Worm (Caenorhabditis elegans) whole organism, L3 larva: Measurements from ENCODE around the gene yju-2.

Experiments used
- R02D3.7 ChIP-seq: fragments of 150-350 bp; optimal IDR thresholded peaks from 2 replicates; lab custom pipeline; 2014; ENCODE audit warnings: missing biosample characterization, missing genetic modification characterization
- ZK546.5 ChIP-seq: sonication (generic microtip); optimal IDR thresholded peaks from 2 replicates; lab custom pipeline; 2017; ENCODE audit warnings: missing biosample characterization, missing genetic modification characterization
- aly-2 ChIP-seq: fragments of 150-350 bp; optimal IDR thresholded peaks from 2 replicates; lab custom pipeline; 2014; ENCODE audit warnings: missing biosample characterization, missing genetic modification characterization
- ama-1 ChIP-seq: fragments of 150-350 bp; optimal IDR thresholded peaks from 2 replicates; lab custom pipeline; 2018
- ceh-16 ChIP-seq: sonication (generic microtip); optimal IDR thresholded peaks from 2 replicates; lab custom pipeline; 2017; ENCODE audit warnings: missing biosample characterization, missing genetic modification characterization
- ceh-28 ChIP-seq: fragments of 150-350 bp; optimal IDR thresholded peaks from 2 replicates; lab custom pipeline; 2014; ENCODE audit warnings: missing biosample characterization, missing genetic modification reagents, missing genetic modification characterization
- ceh-82 ChIP-seq: fragments of 150-350 bp; optimal IDR thresholded peaks from 2 replicates; lab custom pipeline; 2014; ENCODE audit warnings: missing biosample characterization, missing genetic modification characterization
- ceh-9 ChIP-seq: sonication (generic microtip); optimal IDR thresholded peaks from 2 replicates; lab custom pipeline; 2018; ENCODE audit warnings: missing biosample characterization, missing genetic modification characterization
- daf-12 ChIP-seq: fragments of 150-350 bp; optimal IDR thresholded peaks from 2 replicates; lab custom pipeline; 2014; ENCODE audit warnings: missing biosample characterization, missing genetic modification reagents, missing genetic modification characterization
- egl-27 ChIP-seq: sonication (generic microtip); optimal IDR thresholded peaks from 4 replicates; lab custom pipeline; 2017; ENCODE audit warnings: missing biosample characterization, missing genetic modification reagents, missing genetic modification characterization
- egl-5 ChIP-seq: fragments of 150-350 bp; optimal IDR thresholded peaks from 2 replicates; lab custom pipeline; 2017; ENCODE audit warnings: missing biosample characterization, missing genetic modification reagents, missing genetic modification characterization, inconsistent platforms
- elt-1 ChIP-seq: fragments of 150-350 bp; optimal IDR thresholded peaks from 2 replicates; lab custom pipeline; 2014; ENCODE audit warnings: missing biosample characterization, missing genetic modification characterization
- elt-2 ChIP-seq: sonication (generic microtip); optimal IDR thresholded peaks from 2 replicates; lab custom pipeline; 2016; ENCODE audit warnings: missing genetic modification reagents, mild to moderate bottlenecking, missing genetic modification characterization, missing compliant biosample characterization
- elt-3 ChIP-seq, 3 experiments: fragments of 150-350 bp in 1 of 3; sonication (generic microtip) in 2 of 3; optimal IDR thresholded peaks; 2 replicates in 2 of 3; 4 replicates in 1 of 3; lab custom pipeline; 2014 to 2017; ENCODE audit warnings: missing biosample characterization in 3 of 3, missing genetic modification characterization in 3 of 3
- eor-1 ChIP-seq, 2 experiments: fragments of 150-350 bp; optimal IDR thresholded peaks; 2 replicates each; lab custom pipeline; 2014 to 2018; ENCODE audit warnings: missing biosample characterization in 2 of 2, missing genetic modification characterization in 2 of 2
- fkh-10 ChIP-seq: sonication (generic microtip); optimal IDR thresholded peaks from 2 replicates; lab custom pipeline; 2017; ENCODE audit warnings: missing biosample characterization, missing genetic modification reagents, missing genetic modification characterization
- fkh-2 ChIP-seq: fragments of 150-350 bp; optimal IDR thresholded peaks from 2 replicates; lab custom pipeline; 2014; ENCODE audit warnings: missing biosample characterization, missing genetic modification reagents, missing genetic modification characterization
- fos-1 ChIP-seq: fragments of 150-350 bp; optimal IDR thresholded peaks from 2 replicates; lab custom pipeline; 2014; ENCODE audit warnings: missing biosample characterization, missing genetic modification characterization
- hmg-11 ChIP-seq: sonication (generic microtip); optimal IDR thresholded peaks from 2 replicates; lab custom pipeline; 2016; ENCODE audit warnings: missing genetic modification characterization, missing compliant biosample characterization
- jun-1 ChIP-seq: fragments of 150-350 bp; optimal IDR thresholded peaks from 2 replicates; lab custom pipeline; 2014; ENCODE audit warnings: missing biosample characterization, missing genetic modification reagents, missing genetic modification characterization
- lin-15B ChIP-seq: fragments of 150-350 bp; optimal IDR thresholded peaks from 2 replicates; lab custom pipeline; 2014; ENCODE audit warnings: missing biosample characterization, missing genetic modification characterization
- lin-39 ChIP-seq: fragments of 150-350 bp; optimal IDR thresholded peaks from 2 replicates; lab custom pipeline; 2018; ENCODE audit warnings: missing biosample characterization, missing genetic modification reagents, missing genetic modification characterization
- lsy-12 ChIP-seq: sonication (generic microtip); optimal IDR thresholded peaks from 2 replicates; lab custom pipeline; 2016; ENCODE audit warnings: mild to moderate bottlenecking, missing genetic modification characterization, missing compliant biosample characterization
- mdl-1 ChIP-seq: fragments of 150-350 bp; optimal IDR thresholded peaks from 2 replicates; lab custom pipeline; 2014; ENCODE audit warnings: missing biosample characterization, missing genetic modification characterization
- mml-1 ChIP-seq: fragments of 150-350 bp; sonication (generic microtip); optimal IDR thresholded peaks from 3 replicates; lab custom pipeline; 2014; ENCODE audit warnings: missing biosample characterization, missing genetic modification characterization
- nfya-1 ChIP-seq: sonication (generic microtip); optimal IDR thresholded peaks from 2 replicates; lab custom pipeline; 2017; ENCODE audit warnings: missing genetic modification characterization, mild to moderate bottlenecking, missing compliant biosample characterization, antibody characterized with exemption, moderate library complexity; ENCODE audit not compliant: insufficient read depth
- nhr-11 ChIP-seq: fragments of 150-350 bp; optimal IDR thresholded peaks from 2 replicates; lab custom pipeline; 2014; ENCODE audit warnings: missing biosample characterization, missing genetic modification characterization
- nhr-12 ChIP-seq: fragments of 150-350 bp; optimal IDR thresholded peaks from 2 replicates; lab custom pipeline; 2014; ENCODE audit warnings: missing biosample characterization, missing genetic modification characterization
- nhr-23 ChIP-seq: fragments of 150-350 bp; optimal IDR thresholded peaks from 2 replicates; lab custom pipeline; 2014; ENCODE audit warnings: missing biosample characterization, missing genetic modification reagents, missing genetic modification characterization
- nhr-237 ChIP-seq: fragments of 150-350 bp; optimal IDR thresholded peaks from 2 replicates; lab custom pipeline; 2014; ENCODE audit warnings: missing biosample characterization, missing genetic modification characterization
- nhr-25 ChIP-seq: sonication (generic microtip); optimal IDR thresholded peaks from 2 replicates; lab custom pipeline; 2017; ENCODE audit warnings: missing biosample characterization, missing genetic modification characterization
- nhr-28 ChIP-seq: fragments of 150-350 bp; optimal IDR thresholded peaks from 2 replicates; lab custom pipeline; 2014; ENCODE audit warnings: missing biosample characterization, missing genetic modification characterization
- nhr-43 ChIP-seq: sonication (generic microtip); optimal IDR thresholded peaks from 2 replicates; lab custom pipeline; 2016; ENCODE audit warnings: mild to moderate bottlenecking, missing genetic modification characterization, missing compliant biosample characterization; ENCODE audit not compliant: poor library complexity, severe bottlenecking
- nhr-67 ChIP-seq: fragments of 150-350 bp; optimal IDR thresholded peaks from 2 replicates; lab custom pipeline; 2014; ENCODE audit warnings: missing biosample characterization, missing genetic modification characterization
- nhr-76 ChIP-seq: fragments of 150-350 bp; sonication (generic microtip); optimal IDR thresholded peaks from 5 replicates; lab custom pipeline; 2014; ENCODE audit warnings: missing biosample characterization, missing genetic modification characterization
- nhr-77 ChIP-seq: fragments of 150-350 bp; optimal IDR thresholded peaks from 2 replicates; lab custom pipeline; 2014; ENCODE audit warnings: missing biosample characterization, missing genetic modification characterization
- pha-4 ChIP-seq: fragments of 150-350 bp; optimal IDR thresholded peaks from 2 replicates; lab custom pipeline; 2014; ENCODE audit warnings: missing biosample characterization, missing genetic modification reagents, missing genetic modification characterization
- pqm-1 ChIP-seq: fragments of 150-350 bp; optimal IDR thresholded peaks from 2 replicates; lab custom pipeline; 2017; ENCODE audit warnings: missing biosample characterization, missing genetic modification characterization, inconsistent platforms
- sea-2 ChIP-seq: fragments of 150-350 bp; sonication (generic microtip); optimal IDR thresholded peaks from 4 replicates; lab custom pipeline; 2014; ENCODE audit warnings: missing biosample characterization, missing genetic modification reagents, missing genetic modification characterization
- skn-1 ChIP-seq: fragments of 150-350 bp; optimal IDR thresholded peaks from 2 replicates; lab custom pipeline; 2014; ENCODE audit warnings: missing biosample characterization, missing genetic modification characterization
- snpc-4 ChIP-seq: fragments of 150-350 bp; optimal IDR thresholded peaks from 2 replicates; lab custom pipeline; 2014; ENCODE audit warnings: missing biosample characterization, missing genetic modification characterization
- tbx-2 ChIP-seq: sonication (generic microtip); optimal IDR thresholded peaks from 2 replicates; lab custom pipeline; 2016; ENCODE audit warnings: mild to moderate bottlenecking, missing genetic modification characterization, missing compliant biosample characterization
- unc-39 ChIP-seq: sonication (generic microtip); optimal IDR thresholded peaks from 4 replicates; lab custom pipeline; 2017; ENCODE audit warnings: missing biosample characterization, missing genetic modification characterization
- unc-62 ChIP-seq: fragments of 150-350 bp; sonication (generic microtip); optimal IDR thresholded peaks from 4 replicates; lab custom pipeline; 2014; ENCODE audit warnings: missing biosample characterization, missing genetic modification reagents, missing genetic modification characterization
- zag-1 ChIP-seq: fragments of 150-350 bp; optimal IDR thresholded peaks from 2 replicates; lab custom pipeline; 2014; ENCODE audit warnings: missing biosample characterization, missing genetic modification characterization
- ztf-11 ChIP-seq: fragments of 150-350 bp; optimal IDR thresholded peaks from 2 replicates; lab custom pipeline; 2014; ENCODE audit warnings: missing biosample characterization, missing genetic modification characterization
- ztf-4 ChIP-seq: fragments of 150-350 bp; optimal IDR thresholded peaks from 2 replicates; lab custom pipeline; 2014; ENCODE audit warnings: missing biosample characterization, missing genetic modification characterization

The yju-2 gene

ce11 chrIII:7153747-7154238 is 30.3 kb upstream of the yju-2 start, which contains the start of gene ogt-1 (continued):
- TF ChIP-seq hmg-11 (tag; lab: Kevin White, UChicago) (peak; percentile 86), ztf-4 (tag; lab: Kevin White, UChicago) (peak; percentile 52), elt-1 (peak; percentile 64), ztf-11 (no peak), zag-1 (no peak), nfya-1 (tag; lab: Kevin White, UChicago) (peak; percentile 94), ceh-28 (tag; lab: Kevin White, UChicago) (peak; percentile 87), nhr-11 (tag; lab: Kevin White, UChicago) (peak; percentile 6), fkh-2 (no peak), nhr-76 (tag; lab: Kevin White, UChicago) (no peak), sea-2 (GFP tag; lab: Kevin White, UChicago) (no peak), aly-2 (tag; lab: Kevin White, UChicago) (no peak), nhr-77 (peak; percentile 43), nhr-23 (peak; percentile 93), nhr-43 (tag; lab: Kevin White, UChicago) (peak; percentile 84), pha-4 (peak; percentile 94), unc-62 (GFP tag; lab: Kevin White, UChicago) (peak; percentile 32)

- no peak for TF ChIP-seq fos-1 (tag; lab: Kevin White, UChicago)
- peak; percentile 30 for TF ChIP-seq elt-2 (tag; lab: Kevin White, UChicago)
- peak; percentile 16 for TF ChIP-seq jun-1 (tag; lab: Kevin White, UChicago)
Measured at ce11 chrIII:7154526-7154925, 29.6 kb upstream of the yju-2 start.

ce11 chrIII:7155631-7156030 is 28.5 kb upstream of the yju-2 start:
- no peak for TF ChIP-seq elt-3 (tag; optimal IDR thresholded peaks at IDR 0.05; lab: Kevin White, UChicago)
- TF ChIP-seq nhr-77, result peak; percentile 69
- peak; percentile 52 for TF ChIP-seq ceh-82 (tag; lab: Kevin White, UChicago)
- TF ChIP-seq nhr-76 (tag; lab: Kevin White, UChicago), result no peak
- TF ChIP-seq pha-4, result peak; percentile 92
- no peak for TF ChIP-seq nhr-12 (tag; lab: Kevin White, UChicago)
- TF ChIP-seq ceh-28 (tag; lab: Kevin White, UChicago), result peak; percentile 89
- TF ChIP-seq unc-62 (GFP tag; lab: Kevin White, UChicago), result peak; percentile 69
- TF ChIP-seq ama-1, result peak; percentile 79
- TF ChIP-seq hmg-11 (tag; lab: Kevin White, UChicago), result peak; percentile 92
- TF ChIP-seq nhr-43 (tag; lab: Kevin White, UChicago), result peak; percentile 80
- TF ChIP-seq tbx-2, result peak; percentile 79
- peak; percentile 97 for TF ChIP-seq egl-27
- TF ChIP-seq R02D3.7, result peak; percentile 75
- TF ChIP-seq lin-15B (tag; lab: Kevin White, UChicago), result peak; percentile 74
- TF ChIP-seq snpc-4 (tag; lab: Kevin White, UChicago), result peak; percentile 88
- TF ChIP-seq fkh-10 (GFP tag; lab: Kevin White, UChicago), result peak; percentile 98
- peak; percentile 87 for TF ChIP-seq lsy-12
- TF ChIP-seq pqm-1 (tag; lab: Kevin White, UChicago), result peak; percentile 47
- TF ChIP-seq aly-2 (tag; lab: Kevin White, UChicago), result no peak
- no peak for TF ChIP-seq ceh-16 (tag; lab: Kevin White, UChicago)
- no peak for TF ChIP-seq unc-39 (tag; lab: Kevin White, UChicago)
- TF ChIP-seq nhr-25 (tag; lab: Kevin White, UChicago), result peak; percentile 87
- TF ChIP-seq daf-12 (tag; lab: Kevin White, UChicago), result no peak
- TF ChIP-seq ztf-4 (tag; lab: Kevin White, UChicago), result no peak
- peak; percentile 34 for TF ChIP-seq fos-1 (tag; lab: Kevin White, UChicago)
- TF ChIP-seq ZK546.5 (tag; lab: Kevin White, UChicago), result peak; percentile 17
- peak; percentile 78 for TF ChIP-seq skn-1
- TF ChIP-seq nhr-67 (tag; lab: Kevin White, UChicago), result peak; percentile 15
- TF ChIP-seq elt-1, result peak; percentile 40
- peak; percentile 81 for TF ChIP-seq zag-1
- peak; percentile 74 for TF ChIP-seq nhr-11 (tag; lab: Kevin White, UChicago)
- TF ChIP-seq nhr-23, result peak; percentile 85
- TF ChIP-seq eor-1 (tag; optimal IDR thresholded peaks at IDR 0.05; lab: Kevin White, UChicago), result no peak
- TF ChIP-seq mml-1 (tag; lab: Kevin White, UChicago), result no peak
- TF ChIP-seq elt-2 (tag; lab: Kevin White, UChicago), result peak; percentile 83
- TF ChIP-seq sea-2 (GFP tag; lab: Kevin White, UChicago), result peak; percentile 13
- TF ChIP-seq lin-39 (tag; lab: Kevin White, UChicago), result peak; percentile 67
- no peak for TF ChIP-seq ceh-9 (tag; lab: Kevin White, UChicago)
- peak; percentile 85 for TF ChIP-seq egl-5 (tag; lab: Kevin White, UChicago)
- TF ChIP-seq mdl-1 (tag; lab: Kevin White, UChicago), result peak; percentile 98
- TF ChIP-seq fkh-2, result no peak
- TF ChIP-seq ztf-11, result no peak
- no peak for TF ChIP-seq nhr-28 (tag; lab: Kevin White, UChicago)
- TF ChIP-seq jun-1 (tag; lab: Kevin White, UChicago), result peak; percentile 89
- peak; percentile 94 for TF ChIP-seq nfya-1 (tag; lab: Kevin White, UChicago)
- no peak for TF ChIP-seq nhr-237 (tag; lab: Kevin White, UChicago)
- TF ChIP-seq, all 47 proteins: peak for 32
